Worm (Caenorhabditis elegans) whole organism, mixed stage, embryonic: Measurements from ENCODE around the gene dao-4.

Experiments
- M03D4.4 ChIP-seq: sonication (generic microtip); optimal IDR thresholded peaks from 2 replicates; lab custom pipeline; 2017; ENCODE audit warnings: mild to moderate bottlenecking, missing genetic modification characterization, missing compliant biosample characterization
- bed-3 ChIP-seq: fragments of 200-800 bp; sonication (Bioruptor generic); optimal IDR thresholded peaks from 3 replicates; lab custom pipeline; 2018; ENCODE audit warnings: mild to moderate bottlenecking, missing genetic modification characterization, moderate library complexity, missing compliant biosample characterization
- blmp-1 ChIP-seq: fragments of 150-350 bp; optimal IDR thresholded peaks from 2 replicates; lab custom pipeline; 2014; ENCODE audit warnings: missing biosample characterization, missing genetic modification characterization
- ceh-39 ChIP-seq: fragments of 150-350 bp; optimal IDR thresholded peaks from 2 replicates; lab custom pipeline; 2014; ENCODE audit warnings: missing biosample characterization, missing genetic modification characterization
- ceh-43 ChIP-seq: fragments of 200-800 bp; sonication (Bioruptor generic); optimal IDR thresholded peaks from 2 replicates; lab custom pipeline; 2018; ENCODE audit warnings: mild to moderate bottlenecking, missing genetic modification characterization, moderate library complexity, missing compliant biosample characterization
- ces-1 ChIP-seq: fragments of 150-350 bp; optimal IDR thresholded peaks from 2 replicates; lab custom pipeline; 2014; ENCODE audit warnings: missing biosample characterization, missing genetic modification reagents, missing genetic modification characterization
- cnd-1 ChIP-seq: fragments of 200-800 bp; sonication (Bioruptor generic); optimal IDR thresholded peaks from 2 replicates; lab custom pipeline; 2018; ENCODE audit warnings: mild to moderate bottlenecking, missing genetic modification characterization, missing compliant biosample characterization
- drap-1 ChIP-seq: fragments of 200-800 bp; sonication (Bioruptor generic); optimal IDR thresholded peaks from 3 replicates; lab custom pipeline; 2018; ENCODE audit warnings: mild to moderate bottlenecking, missing genetic modification characterization, missing compliant biosample characterization
- elt-1 ChIP-seq: sonication (generic microtip); optimal IDR thresholded peaks from 2 replicates; lab custom pipeline; 2017; ENCODE audit warnings: missing genetic modification characterization, mild to moderate bottlenecking, missing compliant biosample characterization, antibody characterized with exemption, moderate library complexity, borderline replicate concordance; ENCODE audit not compliant: insufficient read depth
- elt-3 ChIP-seq: fragments of 150-350 bp; optimal IDR thresholded peaks from 2 replicates; lab custom pipeline; 2014; ENCODE audit warnings: missing biosample characterization, missing genetic modification characterization
- flh-1 ChIP-seq: fragments of 200-800 bp; sonication (Bioruptor generic); optimal IDR thresholded peaks from 2 replicates; lab custom pipeline; 2018; ENCODE audit warnings: mild to moderate bottlenecking, missing genetic modification characterization, moderate library complexity, missing compliant biosample characterization
- ham-2 ChIP-seq: fragments of 200-800 bp; sonication (Bioruptor generic); optimal IDR thresholded peaks from 2 replicates; lab custom pipeline; 2018; ENCODE audit warnings: mild to moderate bottlenecking, missing genetic modification characterization, missing compliant biosample characterization
- hlh-1 ChIP-seq: fragments of 150-350 bp; optimal IDR thresholded peaks from 2 replicates; lab custom pipeline; 2014; ENCODE audit warnings: missing biosample characterization, missing genetic modification reagents, missing genetic modification characterization
- mep-1 ChIP-seq: fragments of 150-350 bp; optimal IDR thresholded peaks from 2 replicates; lab custom pipeline; 2017; ENCODE audit warnings: missing biosample characterization, missing genetic modification reagents, missing genetic modification characterization, inconsistent platforms
- mls-2 ChIP-seq: sonication (generic microtip); optimal IDR thresholded peaks from 2 replicates; lab custom pipeline; 2016; ENCODE audit warnings: mild to moderate bottlenecking, missing genetic modification characterization, moderate library complexity, missing compliant biosample characterization
- nhr-12 ChIP-seq: fragments of 150-350 bp; optimal IDR thresholded peaks from 2 replicates; lab custom pipeline; 2014; ENCODE audit warnings: missing biosample characterization, missing genetic modification characterization
- nhr-2 ChIP-seq: fragments of 150-350 bp; optimal IDR thresholded peaks from 2 replicates; lab custom pipeline; 2014; ENCODE audit warnings: missing biosample characterization, missing genetic modification characterization
- nhr-28 ChIP-seq: fragments of 150-350 bp; optimal IDR thresholded peaks from 2 replicates; lab custom pipeline; 2014; ENCODE audit warnings: missing biosample characterization, missing genetic modification characterization
- nhr-76 ChIP-seq: sonication (generic microtip); optimal IDR thresholded peaks from 2 replicates; lab custom pipeline; 2017; ENCODE audit warnings: missing biosample characterization, missing genetic modification characterization
- pha-4 ChIP-seq: fragments of 150-350 bp; optimal IDR thresholded peaks from 2 replicates; lab custom pipeline; 2018; ENCODE audit warnings: missing biosample characterization, missing genetic modification reagents, missing genetic modification characterization
- sem-2 ChIP-seq: fragments of 200-800 bp; sonication (Bioruptor generic); optimal IDR thresholded peaks from 2 replicates; lab custom pipeline; 2018; ENCODE audit warnings: mild to moderate bottlenecking, missing genetic modification characterization, missing compliant biosample characterization
- snpc-4 ChIP-seq: fragments of 150-350 bp; optimal IDR thresholded peaks from 2 replicates; lab custom pipeline; 2014; ENCODE audit warnings: missing biosample characterization, missing genetic modification characterization
- tbx-8 ChIP-seq: fragments of 200-800 bp; sonication (Bioruptor generic); optimal IDR thresholded peaks from 2 replicates; lab custom pipeline; 2018; ENCODE audit warnings: mild to moderate bottlenecking, missing genetic modification characterization, moderate library complexity, missing compliant biosample characterization
- unc-120 ChIP-seq: sonication (generic microtip); optimal IDR thresholded peaks from 2 replicates; lab custom pipeline; 2017; ENCODE audit warnings: missing genetic modification characterization, missing compliant biosample characterization; ENCODE audit not compliant: poor library complexity, severe bottlenecking
- unc-39 ChIP-seq: fragments of 150-350 bp; optimal IDR thresholded peaks from 2 replicates; lab custom pipeline; 2014; ENCODE audit warnings: missing biosample characterization, missing genetic modification characterization
- unc-62 ChIP-seq: fragments of 150-350 bp; optimal IDR thresholded peaks from 2 replicates; lab custom pipeline; 2014; ENCODE audit warnings: missing biosample characterization, missing genetic modification reagents, missing genetic modification characterization
- zip-8 ChIP-seq: fragments of 150-350 bp; optimal IDR thresholded peaks from 2 replicates; lab custom pipeline; 2014; ENCODE audit warnings: missing biosample characterization, missing genetic modification characterization
- ztf-11 ChIP-seq: fragments of 150-350 bp; optimal IDR thresholded peaks from 2 replicates; lab custom pipeline; 2014; ENCODE audit warnings: missing biosample characterization, missing genetic modification characterization

The dao-4 gene

ce11 chrX:10051625-10052024, 23.5 kb upstream of the dao-4 start:
- TF ChIP-seq elt-1 (tag; lab: Kevin White, UChicago) = no peak
- TF ChIP-seq nhr-2 (tag; lab: Kevin White, UChicago) = no peak
- no peak for TF ChIP-seq unc-39
- no peak for TF ChIP-seq snpc-4 (tag; lab: Kevin White, UChicago)
- TF ChIP-seq tbx-8 (GFP tag; lab: Kevin White, UChicago) = no peak
- TF ChIP-seq ceh-39 (tag; lab: Kevin White, UChicago) = no peak
- no peak for TF ChIP-seq nhr-76 (tag; lab: Kevin White, UChicago)
- TF ChIP-seq zip-8 (tag; lab: Kevin White, UChicago) = no peak
- no peak for TF ChIP-seq cnd-1 (tag; lab: Kevin White, UChicago)
- no peak for TF ChIP-seq mep-1 (tag; lab: Kevin White, UChicago)
- TF ChIP-seq unc-62 = no peak
- no peak for TF ChIP-seq pha-4 (tag; lab: Kevin White, UChicago)
- TF ChIP-seq ztf-11 (tag; lab: Kevin White, UChicago) = no peak

ce11 chrX:10053742-10054409, 21.2 kb upstream of the dao-4 start, which contains the start of gene cbs-1:
TSS of gene cbs-1 (plus strand) at chrX:10054275.
- TF ChIP-seq M03D4.4 (tag; lab: Kevin White, UChicago) = no peak
- no peak for TF ChIP-seq snpc-4 (tag; lab: Kevin White, UChicago)
- no peak for TF ChIP-seq nhr-12 (tag; lab: Kevin White, UChicago)
- TF ChIP-seq ham-2 (GFP tag; lab: Kevin White, UChicago) = no peak
- no peak for TF ChIP-seq mls-2 (tag; lab: Kevin White, UChicago)
- no peak for TF ChIP-seq hlh-1
- TF ChIP-seq ceh-43 (GFP tag; lab: Kevin White, UChicago) = no peak
- no peak for TF ChIP-seq pha-4 (tag; lab: Kevin White, UChicago)
- no peak for TF ChIP-seq zip-8 (tag; lab: Kevin White, UChicago)
- no peak for TF ChIP-seq bed-3 (GFP tag; lab: Kevin White, UChicago)
- TF ChIP-seq, all 35 proteins: peak for 0

ce11 chrX:10054410-10054800, 20.7 kb upstream of the dao-4 start:
- TF ChIP-seq pha-4 (tag; lab: Kevin White, UChicago) (no peak), ztf-11 (tag; lab: Kevin White, UChicago) (no peak), elt-1 (tag; lab: Kevin White, UChicago) (no peak), unc-62 (no peak), ces-1 (GFP tag; lab: Kevin White, UChicago) (no peak)

- no peak for TF ChIP-seq ceh-43 (GFP tag; lab: Kevin White, UChicago)
- TF ChIP-seq elt-3 (tag; lab: Kevin White, UChicago) = no peak
- TF ChIP-seq drap-1 (GFP tag; lab: Kevin White, UChicago) = no peak
- no peak for TF ChIP-seq ces-1 (GFP tag; lab: Kevin White, UChicago)
- TF ChIP-seq, all 35 proteins: peak for 0
Observed at ce11 chrX:10058332-10058731, 16.8 kb upstream of the dao-4 start, which contains the start of gene ZC373.2. TSS of gene ZC373.2 (minus strand) at chrX:10058432.

ce11 chrX:10060475-10061011, 14.5 kb upstream of the dao-4 start, which contains the start of gene ZC373.3:
TSS of gene ZC373.3 (plus strand) at chrX:10060525.
- TF ChIP-seq bed-3 (GFP tag; lab: Kevin White, UChicago) (no peak), nhr-12 (tag; lab: Kevin White, UChicago) (no peak), ham-2 (GFP tag; lab: Kevin White, UChicago) (no peak), elt-3 (tag; lab: Kevin White, UChicago) (no peak), nhr-28 (tag; lab: Kevin White, UChicago) (no peak), ztf-11 (tag; lab: Kevin White, UChicago) (no peak), flh-1 (GFP tag; lab: Kevin White, UChicago) (no peak), cnd-1 (tag; lab: Kevin White, UChicago) (no peak), snpc-4 (tag; lab: Kevin White, UChicago) (no peak), sem-2 (GFP tag; lab: Kevin White, UChicago) (no peak), nhr-76 (tag; lab: Kevin White, UChicago) (no peak), ceh-39 (tag; lab: Kevin White, UChicago) (no peak), unc-120 (tag; lab: Kevin White, UChicago) (no peak), mls-2 (tag; lab: Kevin White, UChicago) (no peak), ces-1 (GFP tag; lab: Kevin White, UChicago) (no peak), blmp-1 (tag; lab: Kevin White, UChicago) (no peak), M03D4.4 (tag; lab: Kevin White, UChicago) (no peak), mep-1 (tag; lab: Kevin White, UChicago) (no peak), tbx-8 (GFP tag; lab: Kevin White, UChicago) (no peak), elt-1 (tag; lab: Kevin White, UChicago) (no peak)
